Fruit fly (Drosophila melanogaster) whole organism, wandering third instar larva: ENCODE data around the gene DCX-EMAP.

Experiments used
- Hnf4 ChIP-seq: fragments of 200-800 bp; sonication (Bioruptor generic); optimal IDR thresholded peaks from 2 replicates; lab custom pipeline; 2016; ENCODE audit warnings: missing biosample characterization, mild to moderate bottlenecking, missing genetic modification characterization
- Hr78 ChIP-seq: fragments of >200 bp; optimal IDR thresholded peaks from 2 replicates; lab custom pipeline; 2017; ENCODE audit warnings: missing biosample characterization, missing genetic modification characterization
- Hr83 ChIP-seq: fragments of 200-300 bp; sonication (Bioruptor generic); optimal IDR thresholded peaks from 2 replicates; lab custom pipeline; 2016; ENCODE audit warnings: missing biosample characterization, mild to moderate bottlenecking, missing genetic modification characterization, moderate library complexity; ENCODE audit not compliant: poor library complexity, severe bottlenecking
- h ChIP-seq: fragments of 200-800 bp; sonication (Bioruptor generic); optimal IDR thresholded peaks from 3 replicates; lab custom pipeline; 2016; ENCODE audit warnings: missing biosample characterization, mild to moderate bottlenecking, missing genetic modification characterization

dm6 chr3L:14970213-14970612 lies 66.6 kb downstream of the DCX-EMAP start:
- TF ChIP-seq Hr83 (GFP tag; lab: Kevin White, UChicago) (no peak), Hnf4 (GFP tag; lab: Kevin White, UChicago) (no peak), Hr78 (GFP tag; lab: Kevin White, UChicago) (no peak), h (GFP tag; lab: Kevin White, UChicago) (no peak)
